Worm (Caenorhabditis elegans): ENCODE data around the gene txt-1.

DNA sequence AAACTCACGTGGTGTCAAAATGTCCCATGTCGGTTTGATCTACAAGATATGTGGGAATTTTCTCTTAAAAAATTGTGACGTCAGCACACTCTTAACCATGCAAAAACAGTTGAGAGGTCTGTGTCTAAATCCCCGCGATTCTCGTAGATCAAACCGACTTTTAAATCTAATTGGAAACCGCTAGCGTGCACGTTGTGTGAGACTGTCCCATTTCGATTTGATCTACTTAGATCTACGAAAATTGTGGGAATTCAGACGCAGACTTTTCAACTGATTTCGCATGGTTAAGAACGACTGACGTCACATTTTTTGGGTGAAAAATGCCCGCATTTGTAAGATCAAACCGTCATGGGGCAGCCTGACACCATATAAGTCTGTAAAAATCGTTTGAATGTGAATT, 48.1 kb upstream of the txt-1 start:
- no peak for TF ChIP-seq F33H1.4 (GFP tag; IDR thresholded peaks at IDR 0.05)
- no peak for TF ChIP-seq ztf-25 (GFP tag; IDR thresholded peaks at IDR 0.05)
- TF ChIP-seq ama-1 (optimal IDR thresholded peaks at IDR 0.05) = no peak
- no peak for TF ChIP-seq ama-1 (GFP tag; optimal IDR thresholded peaks at IDR 0.05)
- TF ChIP-seq ekl-4 (GFP tag; IDR thresholded peaks at IDR 0.05) = 0 out of 2 replicates have a peak, but pooled peaks have one; percentile 45

Measured in whole organism, young adult.